Fruit fly (Drosophila melanogaster): Measurements from ENCODE around the gene brat.

The brat gene

dm6 chr2L:19111729-19112128 is 21.9 kb upstream of the brat start:
- no peak for TF ChIP-seq CG11617 (GFP tag; optimal IDR thresholded peaks at IDR 0.05)
- no peak for TF ChIP-seq CG5204 (GFP tag; optimal IDR thresholded peaks at IDR 0.05)
- no peak for TF ChIP-seq CG7045 (GFP tag; optimal IDR thresholded peaks at IDR 0.05)
- TF ChIP-seq Hr96 (GFP tag; optimal IDR thresholded peaks at IDR 0.05) = no peak
- no peak for TF ChIP-seq CG1620 (GFP tag; optimal IDR thresholded peaks at IDR 0.05)
- TF ChIP-seq cnc (optimal IDR thresholded peaks at IDR 0.05) = no peak
- TF ChIP-seq CG33017 (tag; optimal IDR thresholded peaks at IDR 0.05) = no peak
- TF ChIP-seq pad (GFP tag; optimal IDR thresholded peaks at IDR 0.05) = no peak

DNA sequence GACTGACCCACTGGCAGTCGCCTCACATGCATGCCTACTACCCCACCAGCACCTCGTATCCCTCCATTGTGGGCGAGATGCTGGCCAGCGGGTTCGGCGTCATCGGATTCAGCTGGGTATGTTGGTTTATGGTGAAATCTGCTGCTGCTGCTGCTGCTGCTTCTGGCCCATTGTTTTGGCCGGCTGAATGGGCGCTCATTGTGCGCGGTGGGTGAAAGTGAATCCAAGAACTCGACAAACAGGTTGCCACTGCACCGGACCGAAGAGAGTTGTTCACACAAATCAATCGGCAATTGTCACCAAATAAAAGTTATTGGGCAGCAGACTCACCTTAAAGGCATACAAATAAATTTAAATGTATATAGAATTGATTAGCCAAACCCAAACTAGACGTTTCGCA is 21.4 kb upstream of the brat start:
- TF ChIP-seq Hr96 (GFP tag; optimal IDR thresholded peaks at IDR 0.05) = no peak
- no peak for TF ChIP-seq cic (GFP tag; optimal IDR thresholded peaks at IDR 0.05)
- TF ChIP-seq CG11617 (GFP tag; optimal IDR thresholded peaks at IDR 0.05) = no peak
- no peak for TF ChIP-seq pad (GFP tag; optimal IDR thresholded peaks at IDR 0.05)
- TF ChIP-seq tj (GFP tag; optimal IDR thresholded peaks at IDR 0.05) = no peak
- TF ChIP-seq Mnt (GFP tag; optimal IDR thresholded peaks at IDR 0.05) = no peak
- no peak for TF ChIP-seq CG12768 (GFP tag; optimal IDR thresholded peaks at IDR 0.05)

- TF ChIP-seq CG7101 (tag; optimal IDR thresholded peaks at IDR 0.05) (no peak), bab1 (GFP tag; optimal IDR thresholded peaks at IDR 0.05) (peak; percentile 70)
Observed at dm6 chr2L:19114183-19114776, 19.3 kb upstream of the brat start, which contains the start of gene CG10561. CG10561 (plus strand) TSS chr2L:19114401.

dm6 chr2L:19120196-19120950 is 13.2 kb upstream of the brat start, which contains the start of gene Ddc:
Ddc (minus strand) TSS chr2L:19120306.
- TF ChIP-seq CG11617 (GFP tag; optimal IDR thresholded peaks at IDR 0.05) = no peak
- no peak for TF ChIP-seq Clk (GFP tag; optimal IDR thresholded peaks at IDR 0.05)
- TF ChIP-seq CG7101 (tag; optimal IDR thresholded peaks at IDR 0.05) = no peak
- no peak for TF ChIP-seq CG1620 (GFP tag; optimal IDR thresholded peaks at IDR 0.05)
- no peak for TF ChIP-seq CG12768 (GFP tag; optimal IDR thresholded peaks at IDR 0.05)
- TF ChIP-seq Hr96 (GFP tag; optimal IDR thresholded peaks at IDR 0.05) = no peak
- no peak for TF ChIP-seq cnc (optimal IDR thresholded peaks at IDR 0.05)
- peak; percentile 3 for TF ChIP-seq CG33017 (tag; optimal IDR thresholded peaks at IDR 0.05)

DNA sequence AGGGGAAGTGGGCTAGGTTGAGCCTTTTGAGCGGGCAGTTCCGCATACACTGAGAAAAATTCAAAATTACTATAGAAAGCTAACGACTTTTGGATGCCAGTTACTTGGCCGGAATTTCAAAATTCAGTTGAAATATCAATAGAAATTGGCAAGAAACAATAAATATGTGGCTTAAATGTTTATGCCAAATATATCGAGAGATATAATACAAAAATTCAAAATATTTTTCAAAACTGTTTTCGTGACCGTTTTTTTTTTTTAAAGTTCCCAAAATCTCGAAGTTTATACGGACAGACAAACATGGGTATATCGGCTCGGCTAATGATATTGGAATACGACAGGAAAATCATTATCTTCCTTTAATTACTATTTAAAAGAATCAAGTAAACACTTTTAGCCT is 12.6 kb upstream of the brat start:
- TF ChIP-seq CG7101 (tag; optimal IDR thresholded peaks at IDR 0.05) (no peak), CG7045 (GFP tag; optimal IDR thresholded peaks at IDR 0.05) (peak; percentile 14), CG11617 (GFP tag; optimal IDR thresholded peaks at IDR 0.05) (peak; percentile 21), CG12768 (GFP tag; optimal IDR thresholded peaks at IDR 0.05) (peak; percentile 1), Clk (GFP tag; optimal IDR thresholded peaks at IDR 0.05) (peak; percentile 1)

dm6 chr2L:19123472-19124070 is 10.0 kb upstream of the brat start, which contains the start of gene Phb1:
Phb1 (minus strand) TSS chr2L:19123869.
- TF ChIP-seq CG1620 (GFP tag; optimal IDR thresholded peaks at IDR 0.05) (no peak), kay (GFP tag; ENCODE audit: borderline replicate concordance) (no peak), pad (GFP tag; optimal IDR thresholded peaks at IDR 0.05) (no peak), Hr96 (GFP tag; optimal IDR thresholded peaks at IDR 0.05) (no peak), CG7045 (GFP tag; optimal IDR thresholded peaks at IDR 0.05) (no peak)

- TF ChIP-seq tj (GFP tag; optimal IDR thresholded peaks at IDR 0.05) (peak; percentile 40), CG11617 (GFP tag; optimal IDR thresholded peaks at IDR 0.05) (peak; percentile 62), pad (GFP tag; optimal IDR thresholded peaks at IDR 0.05) (peak; percentile 44), Clk (GFP tag; optimal IDR thresholded peaks at IDR 0.05) (no peak), cic (GFP tag; optimal IDR thresholded peaks at IDR 0.05) (peak; percentile 18), Mnt (GFP tag; optimal IDR thresholded peaks at IDR 0.05) (peak; percentile 7), CG1620 (GFP tag; optimal IDR thresholded peaks at IDR 0.05) (no peak), CG33017 (tag; optimal IDR thresholded peaks at IDR 0.05) (peak; percentile 62), Hr96 (GFP tag; optimal IDR thresholded peaks at IDR 0.05) (no peak), Crg-1 (GFP tag; optimal IDR thresholded peaks at IDR 0.05) (peak; percentile 35), CG5204 (GFP tag; optimal IDR thresholded peaks at IDR 0.05) (no peak), CG7045 (GFP tag; optimal IDR thresholded peaks at IDR 0.05) (peak; percentile 66), bab1 (GFP tag; optimal IDR thresholded peaks at IDR 0.05) (peak; percentile 76), toe (GFP tag; optimal IDR thresholded peaks at IDR 0.05) (no peak), cnc (optimal IDR thresholded peaks at IDR 0.05) (no peak), CG7101 (tag; optimal IDR thresholded peaks at IDR 0.05) (peak; percentile 79), CG12768 (GFP tag; optimal IDR thresholded peaks at IDR 0.05) (peak; percentile 65), kay (GFP tag; ENCODE audit: borderline replicate concordance) (no peak), CG14711 (tag; optimal IDR thresholded peaks at IDR 0.05) (peak; percentile 62), ovo (GFP tag; optimal IDR thresholded peaks at IDR 0.05) (no peak)
Observed at dm6 chr2L:19126888-19127287, 6.7 kb upstream of the brat start.

All from whole organism, adult.